Worm (Caenorhabditis elegans): ENCODE data around the gene F58H1.8.

F58H1.8 gene

DNA sequence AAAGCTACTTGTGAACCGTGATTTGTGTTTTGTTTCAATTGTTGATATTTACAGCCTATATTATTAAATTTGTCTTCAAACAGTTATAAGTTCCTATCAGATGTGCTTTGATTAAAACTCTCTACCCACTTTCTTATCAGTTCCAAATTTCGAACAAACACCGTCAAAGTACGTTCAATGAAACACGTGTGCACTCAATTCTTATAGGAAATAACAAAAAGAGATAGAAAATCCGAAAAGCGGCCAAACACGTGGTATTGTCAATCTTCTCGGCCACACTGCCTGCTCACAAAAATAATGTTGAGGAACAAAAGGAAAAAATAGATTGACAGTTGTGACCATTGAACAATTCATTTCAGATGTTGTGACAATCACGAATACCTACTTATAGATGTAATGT lies 49.0 kb upstream of the F58H1.8 start (continued):
- TF ChIP-seq mdl-1 (tag; optimal IDR thresholded peaks at IDR 0.05) = peak in 1 of 2 experiments; percentile 96
- TF ChIP-seq jun-1 (tag; optimal IDR thresholded peaks at IDR 0.05) = peak; percentile 23
- TF ChIP-seq egl-13 (tag; optimal IDR thresholded peaks at IDR 0.05) = no peak
- TF ChIP-seq ceh-88 (GFP tag; IDR thresholded peaks at IDR 0.05) = peak; percentile 56; the same call in 1 of the 2 replicates
- TF ChIP-seq hpl-2 (GFP tag; optimal IDR thresholded peaks at IDR 0.05) = no peak
- no peak for TF ChIP-seq ceh-8 (GFP tag; optimal IDR thresholded peaks at IDR 0.05)
- peak; percentile 68 for TF ChIP-seq lir-3 (tag; optimal IDR thresholded peaks at IDR 0.05; ENCODE audit: poor library complexity)
- peak in 2 of 3 experiments; percentile 24 to 51 for TF ChIP-seq dpl-1 (GFP tag; optimal IDR thresholded peaks at IDR 0.05)
- TF ChIP-seq ztf-11 (tag; optimal IDR thresholded peaks at IDR 0.05) = no peak
- TF ChIP-seq unc-98 (GFP tag; IDR thresholded peaks at IDR 0.05) = no peak
- peak; percentile 61 for TF ChIP-seq C16A3.4 (tag; optimal IDR thresholded peaks at IDR 0.05)
- TF ChIP-seq C04F5.9 (tag; optimal IDR thresholded peaks at IDR 0.05) = peak; percentile 0
- TF ChIP-seq unc-130 (tag; optimal IDR thresholded peaks at IDR 0.05) = peak; percentile 83
- no peak for TF ChIP-seq ces-1 (GFP tag; optimal IDR thresholded peaks at IDR 0.05)
- TF ChIP-seq F16B12.6 (tag; optimal IDR thresholded peaks at IDR 0.05) = no peak
- TF ChIP-seq pqm-1 (tag; optimal IDR thresholded peaks at IDR 0.05) = no peak
- TF ChIP-seq nhr-84 (tag; optimal IDR thresholded peaks at IDR 0.05) = no peak
- no peak for TF ChIP-seq fkh-8 (tag; optimal IDR thresholded peaks at IDR 0.05)
- no peak for TF ChIP-seq egl-27 (tag; optimal IDR thresholded peaks at IDR 0.05)
- peak; percentile 90 for TF ChIP-seq nhr-85 (tag)
- TF ChIP-seq lin-39 (tag; optimal IDR thresholded peaks at IDR 0.05) = peak; percentile 18
- TF ChIP-seq hlh-17 (GFP tag; optimal IDR thresholded peaks at IDR 0.05; ENCODE audit: borderline replicate concordance) = no peak
- TF ChIP-seq unc-86 (tag; optimal IDR thresholded peaks at IDR 0.05) = no peak
- no peak for TF ChIP-seq Y116A8C.19 (tag; optimal IDR thresholded peaks at IDR 0.05; ENCODE audit: borderline replicate concordance)
- no peak for TF ChIP-seq nhr-76 (tag; optimal IDR thresholded peaks at IDR 0.05)
- TF ChIP-seq elt-3 (tag; optimal IDR thresholded peaks at IDR 0.05) = peak in 3 of 6 experiments; percentile 34 to 89 (median 87)
- no peak for TF ChIP-seq nhr-12 (tag; optimal IDR thresholded peaks at IDR 0.05)
- peak; percentile 96 for TF ChIP-seq nhr-71 (tag; optimal IDR thresholded peaks at IDR 0.05)
- TF ChIP-seq nhr-90 (tag; optimal IDR thresholded peaks at IDR 0.05; ENCODE audit: poor library complexity) = peak; percentile 83
- peak; percentile 91 for TF ChIP-seq snu-23 (GFP tag; optimal IDR thresholded peaks at IDR 0.05)
- no peak for TF ChIP-seq sptf-1 (tag; optimal IDR thresholded peaks at IDR 0.05)
- no peak for TF ChIP-seq vab-15 (tag; optimal IDR thresholded peaks at IDR 0.05)
- peak; percentile 21 for TF ChIP-seq pax-3 (tag; optimal IDR thresholded peaks at IDR 0.05)
- peak; percentile 91 for TF ChIP-seq elt-2 (tag; optimal IDR thresholded peaks at IDR 0.05)

- no peak for TF ChIP-seq ets-5 (GFP tag; IDR thresholded peaks at IDR 0.05)
- TF ChIP-seq fos-1 (tag; optimal IDR thresholded peaks at IDR 0.05) = no peak
- no peak for TF ChIP-seq mef-2 (tag; optimal IDR thresholded peaks at IDR 0.05)
- no peak for TF ChIP-seq fkh-8 (tag; optimal IDR thresholded peaks at IDR 0.05)
- peak; percentile 70 for TF ChIP-seq lir-3 (tag; optimal IDR thresholded peaks at IDR 0.05; ENCODE audit: poor library complexity)
- no peak for TF ChIP-seq egl-13 (tag; optimal IDR thresholded peaks at IDR 0.05)
- TF ChIP-seq mep-1 (tag; optimal IDR thresholded peaks at IDR 0.05) = peak; percentile 24
- peak; percentile 56 for TF ChIP-seq pax-3 (tag; optimal IDR thresholded peaks at IDR 0.05)
- no peak for TF ChIP-seq mab-9 (GFP tag; IDR thresholded peaks at IDR 0.05)
- no peak for TF ChIP-seq unc-30 (tag; optimal IDR thresholded peaks at IDR 0.05)
- TF ChIP-seq lin-14 (GFP tag; optimal IDR thresholded peaks at IDR 0.05) = peak; percentile 97
- peak; percentile 61 for TF ChIP-seq xbp-1 (tag; optimal IDR thresholded peaks at IDR 0.05)
- TF ChIP-seq swsn-7 (tag; optimal IDR thresholded peaks at IDR 0.05) = peak; percentile 56
- no peak for TF ChIP-seq zag-1 (tag; optimal IDR thresholded peaks at IDR 0.05)
- peak; percentile 97 for TF ChIP-seq nhr-71 (tag; optimal IDR thresholded peaks at IDR 0.05)
- no peak for TF ChIP-seq F16B12.6 (tag; optimal IDR thresholded peaks at IDR 0.05)
- TF ChIP-seq lin-35 (GFP tag; optimal IDR thresholded peaks at IDR 0.05) = peak; percentile 37 to 68
- TF ChIP-seq hlh-4 (tag; optimal IDR thresholded peaks at IDR 0.05) = no peak
- TF ChIP-seq nhr-11 (tag; optimal IDR thresholded peaks at IDR 0.05) = peak; percentile 62
- TF ChIP-seq unc-86 (tag; optimal IDR thresholded peaks at IDR 0.05) = no peak
- TF ChIP-seq nhr-76 (tag; optimal IDR thresholded peaks at IDR 0.05) = no peak
- no peak for TF ChIP-seq nhr-28 (tag; optimal IDR thresholded peaks at IDR 0.05)
- peak; percentile 95 for TF ChIP-seq ama-1 (optimal IDR thresholded peaks at IDR 0.05)
- no peak for TF ChIP-seq zip-4 (GFP tag; optimal IDR thresholded peaks at IDR 0.05)
- peak; percentile 25 to 99 for TF ChIP-seq mdl-1 (tag; optimal IDR thresholded peaks at IDR 0.05)
- TF ChIP-seq alr-1 (tag; optimal IDR thresholded peaks at IDR 0.05; ENCODE audit: borderline replicate concordance) = no peak
- no peak for TF ChIP-seq fkh-10 (GFP tag; optimal IDR thresholded peaks at IDR 0.05)
Measured at ce11 chrV:11887988-11888499, 46.9 kb upstream of the F58H1.8 start, which contains the start of gene adh-1. TSS of gene adh-1 (plus strand) at chrV:11888248.
